Fruit fly (Drosophila melanogaster): ENCODE measurements around the gene CCT2.

CCT2 gene

DNA sequence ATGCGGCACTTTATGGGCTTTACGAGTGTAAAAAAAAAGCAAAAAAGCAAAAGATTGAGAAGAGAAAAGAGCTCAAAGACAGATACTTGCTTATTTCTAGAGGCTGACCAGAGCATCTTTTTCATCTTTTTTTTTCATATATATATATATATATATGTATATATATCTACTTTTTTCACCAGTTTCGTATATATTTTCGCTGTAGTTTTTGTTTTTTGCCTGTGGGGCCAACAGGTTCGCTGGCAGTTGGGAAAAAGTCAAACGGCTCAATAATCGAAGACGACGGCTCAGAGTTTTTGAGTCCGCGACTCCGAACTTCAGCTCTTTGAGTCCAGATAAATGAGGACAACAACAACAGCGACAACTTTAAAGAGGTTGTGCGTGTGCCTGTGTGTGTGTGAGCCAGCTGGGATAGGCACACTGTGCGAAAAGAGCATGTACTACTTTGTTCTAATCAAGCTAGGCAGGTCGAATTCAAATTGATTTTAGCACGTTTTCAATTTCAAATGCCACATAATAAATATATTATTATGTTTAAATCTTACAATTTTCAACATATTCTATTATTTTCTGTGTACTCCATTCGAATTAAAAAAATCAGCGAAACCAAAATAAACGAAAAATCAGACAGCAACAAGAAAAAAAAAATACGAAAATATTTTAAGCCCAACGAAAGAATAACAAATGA lies 22.4 kb upstream of the CCT2 start (continued):
- no peak for TF ChIP-seq ttk (GFP tag; IDR thresholded peaks at IDR 0.05)
- no peak for TF ChIP-seq schlank (tag; optimal IDR thresholded peaks at IDR 0.05)
- TF ChIP-seq Neu2 (GFP tag; optimal IDR thresholded peaks at IDR 0.05; ENCODE audit: borderline replicate concordance) = no peak
- no peak for TF ChIP-seq Dek (tag; optimal IDR thresholded peaks at IDR 0.05)
- no peak for TF ChIP-seq wek (GFP tag; optimal IDR thresholded peaks at IDR 0.05)
- TF ChIP-seq CG10147 (GFP tag; optimal IDR thresholded peaks at IDR 0.05) = no peak
- TF ChIP-seq CG13775 (GFP tag; optimal IDR thresholded peaks at IDR 0.05) = no peak
- no peak for TF ChIP-seq cas (GFP tag; IDR thresholded peaks at IDR 0.05)
- no peak for TF ChIP-seq vfl (GFP tag; optimal IDR thresholded peaks at IDR 0.05)
- no peak for TF ChIP-seq CG7987 (GFP tag; optimal IDR thresholded peaks at IDR 0.05)
- TF ChIP-seq Blimp-1 (GFP tag; optimal IDR thresholded peaks at IDR 0.05) = peak; percentile 32
- peak; percentile 44 to 47 for TF ChIP-seq bsh (GFP tag; optimal IDR thresholded peaks at IDR 0.05)
- TF ChIP-seq CG31388 (GFP tag; optimal IDR thresholded peaks at IDR 0.05) = no peak
- TF ChIP-seq CG14860 (GFP tag; IDR thresholded peaks at IDR 0.05; ENCODE audit: partially characterized antibody) = no peak
- TF ChIP-seq crc (GFP tag; optimal IDR thresholded peaks at IDR 0.05) = no peak
- TF ChIP-seq CG17568 (GFP tag; optimal IDR thresholded peaks at IDR 0.05) = no peak
- no peak for TF ChIP-seq CG11093 (GFP tag; IDR thresholded peaks at IDR 0.05)
- TF ChIP-seq gfzf (GFP tag; optimal IDR thresholded peaks at IDR 0.05) = no peak
- peak; percentile 57 for TF ChIP-seq gem (tag; optimal IDR thresholded peaks at IDR 0.05)
- TF ChIP-seq kni (GFP tag; optimal IDR thresholded peaks at IDR 0.05) = no peak
- no peak for TF ChIP-seq CG13296 (GFP tag; optimal IDR thresholded peaks at IDR 0.05)
- TF ChIP-seq gt (GFP tag; IDR thresholded peaks at IDR 0.05) = no peak
- no peak for TF ChIP-seq CG7357 (GFP tag; IDR thresholded peaks at IDR 0.05)
- TF ChIP-seq CG8944 (GFP tag; optimal IDR thresholded peaks at IDR 0.05) = no peak
- TF ChIP-seq CG2712 (tag; optimal IDR thresholded peaks at IDR 0.05) = peak; percentile 11
- TF ChIP-seq CG12659 (GFP tag; optimal IDR thresholded peaks at IDR 0.05) = no peak
- TF ChIP-seq CG17802 (tag; optimal IDR thresholded peaks at IDR 0.05) = no peak
- TF ChIP-seq CG18599 (GFP tag; optimal IDR thresholded peaks at IDR 0.05) = no peak
- no peak for TF ChIP-seq CG42726 (GFP tag; IDR thresholded peaks at IDR 0.05; ENCODE audit: partially characterized antibody)
- no peak for TF ChIP-seq Rx (GFP tag; IDR thresholded peaks at IDR 0.05)
- no peak for TF ChIP-seq CG10321 (GFP tag; IDR thresholded peaks at IDR 0.05)
- TF ChIP-seq CG8388 (GFP tag; optimal IDR thresholded peaks at IDR 0.05) = no peak
- no peak for TF ChIP-seq zen2 (GFP tag; IDR thresholded peaks at IDR 0.05; ENCODE audit: partially characterized antibody)
- no peak for TF ChIP-seq CG2875 (GFP tag; optimal IDR thresholded peaks at IDR 0.05)
- TF ChIP-seq CG4360 (GFP tag; IDR thresholded peaks at IDR 0.05) = no peak; the same call in 1 of the 2 replicates
- TF ChIP-seq Antp (GFP tag; optimal IDR thresholded peaks at IDR 0.05) = no peak
- no peak for TF ChIP-seq pb (GFP tag; optimal IDR thresholded peaks at IDR 0.05)
- no peak for TF ChIP-seq ems (GFP tag; optimal IDR thresholded peaks at IDR 0.05)
- TF ChIP-seq unc-4 (GFP tag; IDR thresholded peaks at IDR 0.05; ENCODE audit: partially characterized antibody) = no peak
- peak; percentile 58 for TF ChIP-seq Rfx (GFP tag; IDR thresholded peaks at IDR 0.05)
- no peak for TF ChIP-seq Adf1 (GFP tag; IDR thresholded peaks at IDR 0.05)
- no peak for TF ChIP-seq D19B (GFP tag; optimal IDR thresholded peaks at IDR 0.05)
- no peak for TF ChIP-seq Dref (GFP tag; IDR thresholded peaks at IDR 0.05)
- no peak for TF ChIP-seq sens-2 (GFP tag; IDR thresholded peaks at IDR 0.05)
- TF ChIP-seq Xbp1 (GFP tag; optimal IDR thresholded peaks at IDR 0.05) = peak; percentile 15
- no peak for TF ChIP-seq gcm (GFP tag; optimal IDR thresholded peaks at IDR 0.05)
- no peak for TF ChIP-seq grn (GFP tag; optimal IDR thresholded peaks at IDR 0.05)
- TF ChIP-seq tx (GFP tag; optimal IDR thresholded peaks at IDR 0.05) = no peak
- peak; percentile 9 for TF ChIP-seq CG3281 (GFP tag; optimal IDR thresholded peaks at IDR 0.05)
